Worm (Caenorhabditis elegans) whole organism, L1 larva: ENCODE results near the gene aqp-7.
A peak's percentile ranks its signal among the peaks of the same experiment; 100 is the strongest.

Experiments
- aly-2 ChIP-seq: fragments of 150-350 bp; optimal IDR thresholded peaks from 2 replicates; lab custom pipeline; 2014; ENCODE audit warnings: missing biosample characterization, missing genetic modification characterization
- ceh-8 ChIP-seq: fragments of 200-800 bp; sonication (Bioruptor generic); optimal IDR thresholded peaks from 2 replicates; lab custom pipeline; 2018; ENCODE audit warnings: mild to moderate bottlenecking, missing genetic modification characterization, moderate library complexity, missing compliant biosample characterization
- efl-1 ChIP-seq, 4 experiments: fragments of 150-350 bp; optimal IDR thresholded peaks in 3 of 4; peaks in 1 of 4; 1 replicate in 1 of 4; 2 replicates in 3 of 4; lab custom pipeline; 2014; ENCODE audit warnings: missing biosample characterization in 2 of 4, missing genetic modification characterization in 2 of 4, missing genetic modification reagents in 2 of 4
- hlh-4 ChIP-seq: sonication (generic microtip); optimal IDR thresholded peaks from 2 replicates; lab custom pipeline; 2016; ENCODE audit warnings: mild to moderate bottlenecking, missing genetic modification characterization, missing compliant biosample characterization
- irx-1 ChIP-seq: sonication (generic microtip); optimal IDR thresholded peaks from 2 replicates; lab custom pipeline; 2016; ENCODE audit warnings: missing genetic modification characterization, missing compliant biosample characterization
- jun-1 ChIP-seq: fragments of 150-350 bp; optimal IDR thresholded peaks from 2 replicates; lab custom pipeline; 2014; ENCODE audit warnings: missing biosample characterization, missing genetic modification reagents, missing genetic modification characterization
- nhr-12 ChIP-seq: sonication (generic microtip); optimal IDR thresholded peaks from 2 replicates; lab custom pipeline; 2017; ENCODE audit warnings: missing biosample characterization, missing genetic modification characterization
- nhr-76 ChIP-seq: sonication (generic microtip); optimal IDR thresholded peaks from 2 replicates; lab custom pipeline; 2017; ENCODE audit warnings: missing biosample characterization, missing genetic modification characterization
- nhr-77 ChIP-seq: fragments of 150-350 bp; optimal IDR thresholded peaks from 2 replicates; lab custom pipeline; 2014; ENCODE audit warnings: missing biosample characterization, missing genetic modification characterization
- nhr-85 ChIP-seq: sonication (generic microtip); peaks from one replicate; lab custom pipeline; 2016; ENCODE audit warnings: missing genetic modification characterization, inconsistent platforms, missing compliant biosample characterization
- pqm-1 ChIP-seq: sonication (generic microtip); optimal IDR thresholded peaks from 3 replicates; lab custom pipeline; 2017; ENCODE audit warnings: missing biosample characterization, missing genetic modification characterization
- snu-23 ChIP-seq: sonication (generic microtip); optimal IDR thresholded peaks from 2 replicates; lab custom pipeline; 2016; ENCODE audit warnings: missing genetic modification characterization, missing compliant biosample characterization
- tbx-2 ChIP-seq: sonication (generic microtip); optimal IDR thresholded peaks from 2 replicates; lab custom pipeline; 2016; ENCODE audit warnings: missing genetic modification characterization, missing compliant biosample characterization
- xbp-1 ChIP-seq: sonication (generic microtip); optimal IDR thresholded peaks from 2 replicates; lab custom pipeline; 2016; ENCODE audit warnings: missing genetic modification characterization, missing compliant biosample characterization

The aqp-7 gene

DNA sequence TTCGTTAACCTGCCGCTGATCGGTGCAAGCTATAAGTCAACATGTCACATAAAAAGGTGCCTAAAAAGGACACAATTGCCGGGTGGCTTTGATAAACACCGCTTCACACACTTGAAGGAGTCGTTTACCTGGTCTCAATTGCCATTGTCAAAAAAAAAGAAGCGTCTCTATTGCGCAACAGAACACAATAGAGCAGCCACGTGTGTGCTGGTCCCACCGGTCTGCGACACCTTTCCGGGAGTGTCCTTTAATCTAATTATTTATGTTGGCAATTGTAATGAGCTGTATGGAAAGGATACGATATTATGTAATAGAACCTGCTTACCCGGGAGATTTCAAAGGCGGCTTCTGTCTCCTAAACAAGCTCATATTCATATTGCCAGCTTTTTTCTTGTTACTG is 36.8 kb downstream of the aqp-7 start:
- TF ChIP-seq ceh-8 (GFP tag; lab: Kevin White, UChicago): no peak
- TF ChIP-seq snu-23 (GFP tag; lab: Kevin White, UChicago): no peak
- no peak for TF ChIP-seq nhr-12 (tag; lab: Kevin White, UChicago)
- TF ChIP-seq pqm-1 (tag; lab: Kevin White, UChicago): no peak
- TF ChIP-seq nhr-85 (tag; lab: Kevin White, UChicago): peak; percentile 4
- no peak for TF ChIP-seq nhr-77

DNA sequence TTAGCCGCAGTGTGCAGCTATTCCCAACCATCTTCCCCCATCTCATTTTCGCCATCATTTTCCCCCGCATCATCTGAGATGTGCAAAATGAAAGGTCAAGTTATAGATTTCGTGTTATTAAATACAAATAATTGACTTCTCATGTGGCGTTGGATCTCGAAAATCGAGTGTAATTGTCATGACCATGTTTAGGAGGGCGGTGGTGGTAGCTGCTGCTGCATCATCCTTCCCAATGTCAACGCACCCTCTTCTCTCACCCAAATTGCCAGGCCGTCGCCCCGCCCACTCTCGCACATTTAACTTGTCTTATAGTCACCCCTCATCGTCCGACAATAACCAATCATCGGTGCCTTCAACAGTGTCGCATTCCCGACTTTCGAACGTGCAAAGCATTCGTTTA is 38.4 kb downstream of the aqp-7 start, which contains the start of gene ceh-30:
TSS of gene ceh-30 (plus strand) at position 301 of the 400 bp plus-strand sequence.
- TF ChIP-seq efl-1 (optimal IDR thresholded peaks at IDR 0.05; lab: Kevin White, UChicago) (no peak), efl-1 (GFP tag; optimal IDR thresholded peaks at IDR 0.05 in 1 of 2; lab: Kevin White, UChicago) (peak in 1 of 2 experiments; percentile 13), nhr-76 (tag; lab: Kevin White, UChicago) (no peak), hlh-4 (tag; lab: Kevin White, UChicago) (no peak)

DNA sequence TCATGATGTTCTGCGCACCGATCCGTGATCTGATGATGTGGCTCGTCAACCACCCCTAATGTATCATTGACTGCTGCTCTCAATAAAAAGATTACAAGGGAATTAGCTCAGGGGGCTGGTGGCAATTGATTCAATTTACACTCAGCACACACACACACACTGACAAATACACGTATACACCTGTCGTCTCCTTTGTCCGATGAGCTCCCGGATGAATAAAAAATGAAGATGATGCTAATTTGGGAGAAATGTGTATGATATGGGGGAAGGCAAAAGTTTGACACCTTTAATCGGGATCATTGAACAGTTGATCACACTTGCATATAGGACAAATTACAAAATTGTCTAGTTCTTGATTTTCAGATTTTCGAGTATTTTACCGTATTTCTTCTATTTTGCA is 42.2 kb downstream of the aqp-7 start:
- no peak for TF ChIP-seq xbp-1 (tag; lab: Kevin White, UChicago)
- no peak for TF ChIP-seq jun-1 (tag; lab: Kevin White, UChicago)
- TF ChIP-seq nhr-76 (tag; lab: Kevin White, UChicago): no peak
- no peak for TF ChIP-seq tbx-2

DNA sequence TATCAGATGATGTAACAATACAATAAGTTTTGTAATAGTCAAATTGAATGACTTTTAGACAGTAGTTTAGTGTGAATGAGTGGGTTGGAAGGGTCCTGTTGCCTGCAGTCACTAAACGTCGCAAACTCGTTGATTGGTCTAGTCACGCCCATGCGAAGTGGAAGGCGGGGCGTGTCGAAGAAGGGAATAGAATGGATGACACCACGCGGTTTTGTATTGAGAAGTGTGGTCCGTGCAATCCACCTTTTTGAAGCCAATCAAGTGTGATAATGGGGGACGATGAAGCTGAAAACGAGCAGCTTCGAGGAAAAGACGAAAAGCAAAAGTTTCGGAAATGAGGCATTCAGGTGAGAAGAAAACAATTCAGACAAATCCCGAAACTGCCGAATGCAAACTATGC is 45.5 kb downstream of the aqp-7 start, which contains the start of gene ceh-31:
TSS of gene ceh-31 (minus strand) at position 101 of the 400 bp plus-strand sequence.
- TF ChIP-seq aly-2 (tag; lab: Kevin White, UChicago) (no peak), irx-1 (tag; lab: Kevin White, UChicago) (no peak)
